Fruit fly (Drosophila melanogaster): ENCODE data around the gene ttm2.

Gene ttm2

DNA sequence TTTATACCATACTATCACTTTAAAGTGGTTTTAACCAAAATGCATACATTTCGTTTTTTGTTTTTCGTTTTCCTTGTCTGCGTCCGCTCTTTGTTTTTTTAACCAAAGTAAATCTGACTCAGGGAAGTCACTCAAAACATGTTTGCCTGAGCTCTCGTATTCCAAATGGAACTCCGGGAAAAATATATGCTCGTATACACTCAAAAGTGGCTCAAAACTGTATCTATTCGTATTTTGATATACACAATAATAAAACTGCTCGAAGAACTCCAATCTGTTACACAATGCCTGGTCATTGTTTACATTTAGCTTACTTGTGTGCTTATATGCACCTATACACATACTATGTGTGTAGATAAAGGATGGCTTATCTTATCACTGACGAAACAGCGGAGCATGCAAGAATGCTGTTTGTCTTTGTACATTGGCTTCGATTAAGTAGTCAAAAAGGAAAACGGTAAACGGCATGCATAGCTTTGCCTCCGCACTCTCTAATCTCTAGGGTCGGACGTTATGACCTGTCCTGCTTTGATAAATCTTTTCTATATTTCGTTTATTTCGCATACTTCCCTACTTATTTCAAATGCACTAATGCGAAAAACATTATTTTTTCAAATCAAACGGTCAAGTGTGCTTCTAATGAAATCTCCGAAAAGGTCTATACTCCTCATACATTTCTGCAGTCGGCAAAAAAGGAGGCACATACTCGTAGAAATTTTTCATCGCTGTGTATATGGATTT lies 4.0 kb upstream of the ttm2 start, which contains the start of gene miple2 (continued):
- TF ChIP-seq chinmo (GFP tag; IDR thresholded peaks at IDR 0.05; ENCODE audit: partially characterized antibody) = peak; percentile 68; the same call in 3 of the 4 replicates
- no peak for TF ChIP-seq Nf-YA (GFP tag; IDR thresholded peaks at IDR 0.05)
- TF ChIP-seq tin (GFP tag; optimal IDR thresholded peaks at IDR 0.05) = no peak
- peak; percentile 88 for TF ChIP-seq CG32767 (GFP tag; IDR thresholded peaks at IDR 0.05)
- no peak for TF ChIP-seq CG13287 (GFP tag; IDR thresholded peaks at IDR 0.05; ENCODE audit: partially characterized antibody)
- TF ChIP-seq run (tag; optimal IDR thresholded peaks at IDR 0.05) = no peak
- TF ChIP-seq jumu (GFP tag; optimal IDR thresholded peaks at IDR 0.05) = peak; percentile 36
- no peak for TF ChIP-seq E2f2 (GFP tag; IDR thresholded peaks at IDR 0.05)
- TF ChIP-seq CG33557 (GFP tag; optimal IDR thresholded peaks at IDR 0.05) = peak; percentile 63
- no peak for TF ChIP-seq Dip3 (GFP tag; optimal IDR thresholded peaks at IDR 0.05)
- peak; percentile 43 for TF ChIP-seq CoRest (tag; optimal IDR thresholded peaks at IDR 0.05)
- TF ChIP-seq HLHmδ (GFP tag; optimal IDR thresholded peaks at IDR 0.05) = peak; percentile 80
- TF ChIP-seq gem (tag; optimal IDR thresholded peaks at IDR 0.05) = no peak
- TF ChIP-seq grau (tag; optimal IDR thresholded peaks at IDR 0.05) = peak; percentile 41
- no peak for TF ChIP-seq ase (GFP tag; IDR thresholded peaks at IDR 0.05)
- TF ChIP-seq CG6254 (GFP tag; optimal IDR thresholded peaks at IDR 0.05) = peak; percentile 55
- TF ChIP-seq Oaz (GFP tag; IDR thresholded peaks at IDR 0.05) = no peak
- TF ChIP-seq vfl (GFP tag; optimal IDR thresholded peaks at IDR 0.05) = no peak
- TF ChIP-seq CG10979 (tag; optimal IDR thresholded peaks at IDR 0.05) = peak; percentile 58
- peak; percentile 34 for TF ChIP-seq CG8924 (tag; optimal IDR thresholded peaks at IDR 0.05)
- TF ChIP-seq CG11085 (GFP tag; IDR thresholded peaks at IDR 0.05) = no peak
- no peak for TF ChIP-seq slou (GFP tag; optimal IDR thresholded peaks at IDR 0.05)
- TF ChIP-seq CG9609 (GFP tag; optimal IDR thresholded peaks at IDR 0.05) = no peak
- TF ChIP-seq Tbp (GFP tag; optimal IDR thresholded peaks at IDR 0.05) = no peak
- peak; percentile 44 for TF ChIP-seq dm (GFP tag; optimal IDR thresholded peaks at IDR 0.05)
- TF ChIP-seq Pdp1 (GFP tag; optimal IDR thresholded peaks at IDR 0.05) = peak; percentile 20 to 100
- peak; percentile 3 for TF ChIP-seq luna (GFP tag; optimal IDR thresholded peaks at IDR 0.05)
- no peak for TF ChIP-seq sens-2 (GFP tag; IDR thresholded peaks at IDR 0.05)
- no peak for TF ChIP-seq dati (GFP tag; IDR thresholded peaks at IDR 0.05)
- peak; percentile 38 for TF ChIP-seq CG12104 (GFP tag; optimal IDR thresholded peaks at IDR 0.05)
- no peak for TF ChIP-seq CG3847 (GFP tag; IDR thresholded peaks at IDR 0.05)
- TF ChIP-seq Dp (GFP tag; optimal IDR thresholded peaks at IDR 0.05) = no peak
- TF ChIP-seq D (optimal IDR thresholded peaks at IDR 0.05) = no peak
- TF ChIP-seq D (GFP tag; optimal IDR thresholded peaks at IDR 0.05) = peak; percentile 67
- TF ChIP-seq NK7.1 (GFP tag; optimal IDR thresholded peaks at IDR 0.05) = no peak
- peak; percentile 71; the same call in 2 of the 3 replicates for TF ChIP-seq CG17361 (GFP tag; IDR thresholded peaks at IDR 0.05)
- TF ChIP-seq CG17829 (tag; optimal IDR thresholded peaks at IDR 0.05) = peak; percentile 38
- no peak for TF ChIP-seq CG6791 (GFP tag; IDR thresholded peaks at IDR 0.05; ENCODE audit: partially characterized antibody)
- TF ChIP-seq CG9797 (GFP tag; optimal IDR thresholded peaks at IDR 0.05) = no peak
- no peak for TF ChIP-seq nerfin-2 (GFP tag; IDR thresholded peaks at IDR 0.05; ENCODE audit: partially characterized antibody)
- TF ChIP-seq CG16779 (GFP tag; IDR thresholded peaks at IDR 0.05) = no peak
- no peak for TF ChIP-seq ranshi (GFP tag; IDR thresholded peaks at IDR 0.05)
- TF ChIP-seq org-1 (GFP tag; optimal IDR thresholded peaks at IDR 0.05) = peak; percentile 54
- peak; percentile 8 for TF ChIP-seq fd3F (GFP tag; optimal IDR thresholded peaks at IDR 0.05)
- TF ChIP-seq nau (GFP tag; optimal IDR thresholded peaks at IDR 0.05) = no peak
- peak; percentile 32 for TF ChIP-seq Deaf1 (tag; optimal IDR thresholded peaks at IDR 0.05)
- peak; percentile 4 for TF ChIP-seq gcm2 (GFP tag; optimal IDR thresholded peaks at IDR 0.05)
- no peak for TF ChIP-seq B-H1 (GFP tag; IDR thresholded peaks at IDR 0.05)
- no peak for TF ChIP-seq vvl (GFP tag; IDR thresholded peaks at IDR 0.05)
- no peak for TF ChIP-seq CG4404 (GFP tag; IDR thresholded peaks at IDR 0.05)
- peak; percentile 23 for TF ChIP-seq Hey (tag; optimal IDR thresholded peaks at IDR 0.05)
